Worm (Caenorhabditis elegans) whole organism, late embryonic: ENCODE measurements around the gene Y75B8A.32.

Experiments
- C38D4.7 ChIP-seq: fragments of 200-800 bp; sonication (Bioruptor generic); optimal IDR thresholded peaks from 2 replicates; lab custom pipeline; 2018; ENCODE audit warnings: mild to moderate bottlenecking, missing genetic modification characterization, moderate library complexity, missing compliant biosample characterization
- F13H6.1 ChIP-seq: sonication (generic microtip); optimal IDR thresholded peaks from 2 replicates; lab custom pipeline; 2016; ENCODE audit warnings: missing genetic modification characterization, missing compliant biosample characterization
- K02D7.2 ChIP-seq: sonication (generic microtip); optimal IDR thresholded peaks from 2 replicates; lab custom pipeline; 2017; ENCODE audit warnings: mild to moderate bottlenecking, missing genetic modification characterization, missing compliant biosample characterization
- K09A11.1 ChIP-seq: sonication (generic microtip); optimal IDR thresholded peaks from 2 replicates; lab custom pipeline; 2017; ENCODE audit warnings: antibody characterized with exemption, mild to moderate bottlenecking, missing genetic modification characterization, missing compliant biosample characterization; ENCODE audit not compliant: insufficient read depth
- T23F11.4 ChIP-seq: fragments of 200-800 bp; sonication (Bioruptor generic); optimal IDR thresholded peaks from 2 replicates; lab custom pipeline; 2018; ENCODE audit warnings: mild to moderate bottlenecking, missing genetic modification characterization, missing compliant biosample characterization
- Y22D7AL.16 ChIP-seq: sonication (generic microtip); optimal IDR thresholded peaks from 2 replicates; lab custom pipeline; 2016; ENCODE audit warnings: missing genetic modification characterization, missing compliant biosample characterization
- ahr-1 ChIP-seq: sonication (generic microtip); optimal IDR thresholded peaks from 2 replicates; lab custom pipeline; 2016; ENCODE audit warnings: missing genetic modification characterization, missing compliant biosample characterization
- ama-1 ChIP-seq: fragments of 150-350 bp; optimal IDR thresholded peaks from 2 replicates; lab custom pipeline; 2014
- ceh-34 ChIP-seq: sonication (generic microtip); optimal IDR thresholded peaks from 2 replicates; lab custom pipeline; 2016; ENCODE audit warnings: mild to moderate bottlenecking, missing genetic modification characterization, missing compliant biosample characterization
- ceh-48 ChIP-seq: sonication (generic microtip); optimal IDR thresholded peaks from 2 replicates; lab custom pipeline; 2016; ENCODE audit warnings: missing genetic modification characterization, inconsistent platforms, missing compliant biosample characterization
- ceh-6 ChIP-seq: fragments of 200-800 bp; sonication (Bioruptor generic); optimal IDR thresholded peaks from 2 replicates; lab custom pipeline; 2018; ENCODE audit warnings: mild to moderate bottlenecking, missing genetic modification characterization, missing compliant biosample characterization
- ceh-9 ChIP-seq: sonication (generic microtip); optimal IDR thresholded peaks from 2 replicates; lab custom pipeline; 2016; ENCODE audit warnings: mild to moderate bottlenecking, missing genetic modification characterization, inconsistent platforms, missing compliant biosample characterization
- che-1 ChIP-seq: sonication (generic microtip); optimal IDR thresholded peaks from 2 replicates; lab custom pipeline; 2016; ENCODE audit warnings: mild to moderate bottlenecking, missing genetic modification characterization, missing compliant biosample characterization
- dve-1 ChIP-seq: sonication (generic microtip); optimal IDR thresholded peaks from 2 replicates; lab custom pipeline; 2017; ENCODE audit warnings: antibody characterized with exemption, mild to moderate bottlenecking, missing genetic modification characterization, missing compliant biosample characterization
- elt-4 ChIP-seq: sonication (generic microtip); optimal IDR thresholded peaks from 2 replicates; lab custom pipeline; 2016; ENCODE audit warnings: missing genetic modification characterization, missing compliant biosample characterization
- fkh-10 ChIP-seq: fragments of 150-350 bp; optimal IDR thresholded peaks from 2 replicates; lab custom pipeline; 2014; ENCODE audit warnings: missing biosample characterization, missing genetic modification reagents, missing genetic modification characterization
- gmeb-2 ChIP-seq: sonication (generic microtip); optimal IDR thresholded peaks from 2 replicates; lab custom pipeline; 2016; ENCODE audit warnings: missing genetic modification characterization, inconsistent platforms, missing compliant biosample characterization
- hlh-13 ChIP-seq: fragments of 200-800 bp; sonication (Bioruptor generic); optimal IDR thresholded peaks from 2 replicates; lab custom pipeline; 2018; ENCODE audit warnings: mild to moderate bottlenecking, missing genetic modification characterization, missing compliant biosample characterization
- hlh-30 ChIP-seq: sonication (generic microtip); optimal IDR thresholded peaks from 2 replicates; lab custom pipeline; 2017; ENCODE audit warnings: antibody characterized with exemption, missing genetic modification characterization, missing compliant biosample characterization; ENCODE audit not compliant: insufficient read depth
- hlh-6 ChIP-seq: sonication (generic microtip); optimal IDR thresholded peaks from 2 replicates; lab custom pipeline; 2016; ENCODE audit warnings: missing genotype, missing genetic modification characterization, missing compliant biosample characterization
- hlh-8 ChIP-seq: sonication (generic microtip); optimal IDR thresholded peaks from 2 replicates; lab custom pipeline; 2016; ENCODE audit warnings: missing genotype, missing genetic modification characterization, missing compliant biosample characterization
- nfya-1 ChIP-seq: sonication (generic microtip); optimal IDR thresholded peaks from 2 replicates; lab custom pipeline; 2017; ENCODE audit warnings: missing genetic modification characterization, mild to moderate bottlenecking, missing compliant biosample characterization, antibody characterized with exemption, moderate library complexity
- npax-4 ChIP-seq: sonication (generic microtip); optimal IDR thresholded peaks from 2 replicates; lab custom pipeline; 2016; ENCODE audit warnings: missing genetic modification characterization, missing compliant biosample characterization
- odd-2 ChIP-seq: sonication (generic microtip); optimal IDR thresholded peaks from 2 replicates; lab custom pipeline; 2017; ENCODE audit warnings: antibody characterized with exemption, mild to moderate bottlenecking, missing genetic modification characterization, missing compliant biosample characterization
- pag-3 ChIP-seq: sonication (generic microtip); optimal IDR thresholded peaks from 2 replicates; lab custom pipeline; 2016; ENCODE audit warnings: missing compliant biosample characterization, missing genetic modification characterization, borderline replicate concordance
- pax-1 ChIP-seq: fragments of 150-350 bp; optimal IDR thresholded peaks from 2 replicates; lab custom pipeline; 2014; ENCODE audit warnings: missing biosample characterization, missing genetic modification characterization
- pha-4 ChIP-seq: fragments of 150-350 bp; optimal IDR thresholded peaks from 2 replicates; lab custom pipeline; 2018; ENCODE audit warnings: missing biosample characterization, missing genetic modification reagents, missing genetic modification characterization
- pros-1 ChIP-seq: fragments of 150-350 bp; optimal IDR thresholded peaks from 2 replicates; lab custom pipeline; 2014; ENCODE audit warnings: missing biosample characterization, missing genetic modification reagents, missing genetic modification characterization
- ref-2 ChIP-seq: sonication (generic microtip); optimal IDR thresholded peaks from 2 replicates; lab custom pipeline; 2016; ENCODE audit warnings: missing genetic modification characterization, missing compliant biosample characterization
- sox-4 ChIP-seq: sonication (generic microtip); optimal IDR thresholded peaks from 2 replicates; lab custom pipeline; 2017; ENCODE audit warnings: mild to moderate bottlenecking, missing genetic modification characterization, inconsistent platforms, missing compliant biosample characterization
- tbx-7 ChIP-seq: sonication (generic microtip); optimal IDR thresholded peaks from 2 replicates; lab custom pipeline; 2016; ENCODE audit warnings: missing genotype, missing genetic modification characterization, missing compliant biosample characterization
- unc-3 ChIP-seq, 2 experiments: fragments of 200-800 bp in 1 of 2; sonication (Bioruptor generic) in 1 of 2; sonication (generic microtip) in 1 of 2; conservative IDR thresholded peaks in 1 of 2; optimal IDR thresholded peaks in 1 of 2; 2 replicates each; pipeline versions ENCODE4 v1.3.6 to Lab custom; 2016 to 2022; ENCODE audit warnings: missing compliant biosample characterization in 2 of 2, missing genetic modification characterization in 2 of 2, missing genetic modification reagents in 1 of 2
- zip-5 ChIP-seq: sonication (generic microtip); optimal IDR thresholded peaks from 2 replicates; lab custom pipeline; 2016; ENCODE audit warnings: missing genetic modification characterization, missing compliant biosample characterization

Gene Y75B8A.32

DNA sequence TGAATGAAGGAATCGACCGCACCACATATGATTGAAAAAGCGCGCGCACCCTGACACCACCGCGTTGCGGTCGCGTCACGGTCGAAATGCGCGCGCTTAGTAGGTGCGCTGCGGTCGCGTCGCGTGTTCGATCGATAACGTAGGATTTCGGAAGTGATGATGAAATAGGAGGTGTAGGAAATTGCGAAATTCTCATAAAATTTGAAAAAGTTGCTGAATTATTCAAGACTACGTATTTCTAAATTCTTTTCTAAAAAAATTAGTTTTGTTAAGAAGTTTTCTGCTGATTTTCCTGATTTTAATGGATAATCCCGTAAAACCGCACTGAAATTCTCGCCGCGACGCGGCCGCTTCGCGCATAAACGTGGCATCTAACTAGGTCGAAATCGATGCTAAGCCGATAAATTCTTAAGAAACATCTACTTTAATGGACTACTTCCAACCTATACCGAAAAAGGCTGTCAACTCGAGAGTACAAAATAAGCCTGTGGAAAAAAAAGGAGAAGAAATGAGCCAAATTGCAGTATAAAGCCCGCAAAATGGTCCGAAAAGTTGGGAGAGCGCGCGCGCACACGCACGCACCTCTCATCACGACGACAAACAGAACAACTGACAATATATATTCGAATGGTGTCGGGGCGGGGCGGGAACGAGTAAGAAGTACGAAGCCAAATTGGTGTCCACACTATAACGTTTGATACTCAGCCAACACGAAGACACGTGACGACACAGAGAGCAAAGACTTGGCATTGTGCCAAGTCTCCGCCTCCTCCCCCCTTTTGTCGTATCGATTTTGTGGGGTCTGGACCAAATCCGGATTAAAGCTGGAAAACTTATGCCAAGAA is 10.3 kb upstream of the Y75B8A.32 start, which contains the start of gene his-72 (continued):
- TF ChIP-seq sox-4 (tag; lab: Kevin White, UChicago) (no peak), ceh-48 (tag; lab: Kevin White, UChicago) (peak; percentile 77), hlh-30 (tag; lab: Kevin White, UChicago) (peak; percentile 89), hlh-8 (tag; lab: Kevin White, UChicago) (no peak), pros-1 (tag; lab: Kevin White, UChicago) (no peak), npax-4 (tag; lab: Kevin White, UChicago) (no peak), K09A11.1 (tag; lab: Kevin White, UChicago) (no peak), C38D4.7 (GFP tag; lab: Kevin White, UChicago) (peak; percentile 10), ceh-34 (peak; percentile 2), fkh-10 (GFP tag; lab: Kevin White, UChicago) (no peak), tbx-7 (tag; lab: Kevin White, UChicago) (no peak), ama-1 (lab: Kevin White, UChicago) (peak; percentile 94), elt-4 (tag; lab: Kevin White, UChicago) (no peak), ceh-6 (GFP tag; lab: Kevin White, UChicago) (no peak), zip-5 (no peak), nfya-1 (tag; lab: Kevin White, UChicago) (peak; percentile 9), F13H6.1 (tag; lab: Kevin White, UChicago) (no peak), pax-1 (tag; lab: Kevin White, UChicago) (no peak), ref-2 (tag; lab: Kevin White, UChicago) (peak; percentile 27), hlh-13 (GFP tag; lab: Kevin White, UChicago) (no peak), Y22D7AL.16 (tag; lab: Kevin White, UChicago) (no peak), odd-2 (tag; lab: Kevin White, UChicago) (no peak), dve-1 (tag; lab: Kevin White, UChicago) (no peak), gmeb-2 (tag; lab: Kevin White, UChicago) (no peak), che-1 (tag; lab: Kevin White, UChicago) (no peak), unc-3 (GFP tag; conservative IDR thresholded peaks at IDR 0.05; lab: Robert Waterston, UW) (no peak), unc-3 (tag; optimal IDR thresholded peaks at IDR 0.05; lab: Kevin White, UChicago) (no peak), pha-4 (tag; lab: Kevin White, UChicago) (no peak), T23F11.4 (GFP tag; lab: Kevin White, UChicago) (no peak), K02D7.2 (tag; lab: Kevin White, UChicago) (peak; percentile 13), hlh-6 (peak; percentile 48)

DNA sequence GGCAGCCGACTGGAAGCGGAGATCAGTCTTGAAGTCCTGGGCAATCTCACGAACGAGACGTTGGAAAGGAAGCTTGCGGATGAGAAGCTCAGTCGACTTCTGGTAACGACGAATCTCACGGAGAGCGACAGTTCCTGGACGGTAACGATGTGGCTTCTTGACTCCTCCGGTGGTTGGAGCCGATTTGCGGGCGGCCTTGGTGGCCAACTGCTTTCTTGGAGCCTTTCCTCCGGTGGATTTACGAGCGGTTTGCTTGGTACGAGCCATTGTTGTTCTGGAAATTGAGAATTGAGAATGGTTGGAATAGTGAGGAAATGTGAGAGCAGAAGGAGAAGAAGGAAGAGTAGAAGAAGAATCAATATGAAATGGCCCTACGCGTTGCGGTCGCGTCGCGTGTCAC is 9.5 kb upstream of the Y75B8A.32 start:
- TF ChIP-seq pag-3 (tag; lab: Kevin White, UChicago), result no peak

DNA sequence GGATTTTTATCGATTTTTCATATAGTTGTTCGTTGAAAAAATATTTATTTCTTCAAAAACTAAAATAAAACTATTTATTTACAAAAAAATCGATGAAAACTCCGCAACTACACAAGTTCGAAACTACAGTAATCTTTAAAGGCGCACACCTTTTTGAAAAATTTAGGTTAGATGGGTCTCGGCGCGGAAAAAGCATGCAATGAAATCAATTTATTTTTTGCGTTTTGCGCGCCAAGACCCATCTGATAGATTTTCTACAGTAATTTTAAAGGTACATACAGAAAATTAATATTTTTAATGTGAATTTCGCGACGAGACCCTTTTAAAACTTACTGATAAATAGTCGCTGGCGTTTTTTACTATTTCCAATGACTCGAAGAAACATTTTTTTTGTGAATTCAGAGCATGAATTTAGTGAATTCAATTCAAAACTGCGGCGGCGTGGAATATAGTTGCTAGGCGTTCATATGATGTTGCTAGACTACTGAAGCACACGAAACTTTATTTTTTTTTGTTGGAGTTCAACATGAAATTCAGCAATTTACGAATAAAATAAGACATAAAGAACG is 8.7 kb upstream of the Y75B8A.32 start, which contains the start of gene Y75B8A.33:
Y75B8A.33 (minus strand) TSS at position 385 of the 569 bp plus-strand sequence.
- TF ChIP-seq nfya-1 (tag; lab: Kevin White, UChicago) (no peak), dve-1 (tag; lab: Kevin White, UChicago) (no peak), ref-2 (tag; lab: Kevin White, UChicago) (no peak), sox-4 (tag; lab: Kevin White, UChicago) (no peak), ahr-1 (tag; lab: Kevin White, UChicago) (no peak), hlh-30 (tag; lab: Kevin White, UChicago) (no peak), elt-4 (tag; lab: Kevin White, UChicago) (no peak), ceh-9 (tag; lab: Kevin White, UChicago) (no peak)
